Fruit fly (Drosophila melanogaster) whole organism, prepupa: ENCODE results near the gene CG2611.

ENCODE experiments used
- CG11902 ChIP-seq: fragments of 200-800 bp; sonication (Bioruptor generic); optimal IDR thresholded peaks from 3 replicates; lab custom pipeline; 2016; ENCODE audit warnings: missing biosample characterization, missing genetic modification characterization
- CG1621 ChIP-seq: fragments of 200-800 bp; sonication (Bioruptor generic); optimal IDR thresholded peaks from 3 replicates; lab custom pipeline; 2018; ENCODE audit warnings: missing biosample characterization, mild to moderate bottlenecking, missing genetic modification characterization
- CG31627 ChIP-seq: fragments of 200-800 bp; sonication (Bioruptor generic); optimal IDR thresholded peaks from 3 replicates; lab custom pipeline; 2016; ENCODE audit warnings: missing biosample characterization, missing genetic modification characterization
- CG3919 ChIP-seq: fragments of 200-800 bp; sonication (Bioruptor generic); optimal IDR thresholded peaks from 3 replicates; lab custom pipeline; 2016; ENCODE audit warnings: missing biosample characterization, missing genetic modification characterization
- CG4318 ChIP-seq: fragments of 200-800 bp; sonication (Bioruptor generic); optimal IDR thresholded peaks from 3 replicates; lab custom pipeline; 2017; ENCODE audit warnings: missing biosample characterization, mild to moderate bottlenecking, missing genetic modification characterization
- Eip93F ChIP-seq: fragments of 200-800 bp; sonication (Bioruptor generic); optimal IDR thresholded peaks from 2 replicates; lab custom pipeline; 2016; ENCODE audit warnings: missing biosample characterization, mild to moderate bottlenecking, missing genetic modification characterization
- Lpt ChIP-seq: fragments of 200-800 bp; sonication (Bioruptor generic); optimal IDR thresholded peaks from 3 replicates; lab custom pipeline; 2016; ENCODE audit warnings: missing biosample characterization, missing genetic modification characterization
- Sox14 ChIP-seq: fragments of 200-800 bp; sonication (Bioruptor generic); optimal IDR thresholded peaks from 3 replicates; lab custom pipeline; 2016; ENCODE audit warnings: missing biosample characterization, missing genetic modification characterization
- salr ChIP-seq, 2 experiments: fragments of 200-800 bp; sonication (Bioruptor generic); optimal IDR thresholded peaks; 3 replicates each; lab custom pipeline; 2016 to 2018; ENCODE audit warnings: missing biosample characterization in 2 of 2, missing genetic modification characterization in 2 of 2, mild to moderate bottlenecking in 1 of 2
- ss ChIP-seq, 2 experiments: fragments of 200-800 bp; sonication (Bioruptor generic); optimal IDR thresholded peaks; 2 replicates in 1 of 2; 3 replicates in 1 of 2; lab custom pipeline; 2017 to 2018; ENCODE audit warnings: mild to moderate bottlenecking in 2 of 2, missing biosample characterization in 2 of 2, missing genetic modification characterization in 2 of 2, moderate library complexity in 1 of 2

DNA sequence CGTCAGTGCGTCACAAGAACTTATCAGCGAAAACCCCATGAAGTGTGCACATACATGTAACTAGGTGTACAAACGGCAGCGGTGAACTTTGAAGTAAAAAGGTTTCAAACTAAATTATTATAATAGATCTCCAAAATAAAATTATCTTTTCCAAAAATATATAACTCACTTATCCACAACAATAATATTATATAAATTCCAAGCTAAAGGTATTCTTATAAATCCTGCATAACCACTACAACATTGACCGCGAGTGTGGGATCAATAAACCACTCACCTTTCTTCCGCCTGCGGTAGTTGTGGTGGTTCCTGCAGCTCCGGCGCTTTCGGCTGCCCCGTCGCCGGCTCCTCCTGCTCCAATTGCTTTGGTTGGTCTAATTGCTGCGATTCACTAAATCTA lies 24.7 kb downstream of the CG2611 start:
- TF ChIP-seq Sox14 (GFP tag; lab: Kevin White, UChicago) (no peak), ss (GFP tag; optimal IDR thresholded peaks at IDR 0.05; lab: Kevin White, UChicago) (no peak), CG4318 (no peak), salr (GFP tag; optimal IDR thresholded peaks at IDR 0.05; lab: Kevin White, UChicago) (no peak), CG31627 (GFP tag; lab: Kevin White, UChicago) (no peak), CG3919 (GFP tag; lab: Kevin White, UChicago) (no peak), CG11902 (GFP tag; lab: Kevin White, UChicago) (no peak), Eip93F (GFP tag; lab: Kevin White, UChicago) (no peak), Lpt (no peak), CG1621 (tag; lab: Kevin White, UChicago) (no peak)
